Worm (Caenorhabditis elegans) whole organism, young adult: ENCODE results near the gene irld-63.

Experiments used
- aptf-2 ChIP-seq: fragments of 200-800 bp; sonication (Bioruptor generic); conservative IDR thresholded peaks from 2 replicates; pipeline ENCODE4 v1.3.6; 2022; ENCODE audit warnings: missing genetic modification reagents, missing genetic modification characterization, missing compliant biosample characterization
- athp-1 ChIP-seq: sonication (generic microtip); optimal IDR thresholded peaks from 2 replicates; lab custom pipeline; 2017; ENCODE audit warnings: mild to moderate bottlenecking, missing genetic modification characterization, missing compliant biosample characterization
- die-1 ChIP-seq: sonication (generic microtip); optimal IDR thresholded peaks from 2 replicates; lab custom pipeline; 2016; ENCODE audit warnings: missing genotype, mild to moderate bottlenecking, missing genetic modification characterization, missing compliant biosample characterization
- gei-17 ChIP-seq: fragments of 200-800 bp; sonication (Bioruptor generic); optimal IDR thresholded peaks from 2 replicates; lab custom pipeline; 2018; ENCODE audit warnings: mild to moderate bottlenecking, missing genetic modification characterization, missing compliant biosample characterization

- TF ChIP-seq athp-1 (tag; lab: Kevin White, UChicago) (no peak), die-1 (tag; lab: Kevin White, UChicago) (no peak), aptf-2 (GFP tag; lab: Robert Waterston, UW) (no peak), gei-17 (no peak)
Observed at ce11 chrII:2930499-2930898, at the start of gene irld-63, which contains the start of gene irld-64.
